Worm (Caenorhabditis elegans): ENCODE data around the gene C05E11.6.
A peak's percentile ranks its signal among the peaks of the same experiment; 100 is the strongest.

C05E11.6 gene

DNA sequence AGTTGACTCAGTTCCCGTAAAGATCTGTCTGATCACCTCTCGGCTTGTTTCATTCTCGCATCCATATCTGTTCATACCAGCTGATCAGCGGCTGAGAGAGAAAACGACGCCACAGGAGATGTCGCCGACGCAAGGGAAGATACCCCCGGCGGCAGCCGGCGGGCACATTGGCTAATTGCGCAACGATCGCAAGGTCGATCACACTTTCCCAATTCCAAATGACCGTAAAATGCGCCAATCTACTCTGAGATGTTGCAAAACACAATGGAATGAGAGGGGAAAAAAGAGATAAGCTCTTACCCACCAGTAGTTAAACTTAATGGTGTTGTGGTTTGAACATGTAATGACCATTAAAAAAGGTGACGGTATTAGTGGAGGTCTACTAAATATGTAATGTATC is 11.0 kb upstream of the C05E11.6 start:
- no peak for TF ChIP-seq nhr-76 (tag; optimal IDR thresholded peaks at IDR 0.05)
- TF ChIP-seq fkh-4 (tag; optimal IDR thresholded peaks at IDR 0.05; ENCODE audit: borderline replicate concordance), result no peak
- TF ChIP-seq nhr-47 (tag; optimal IDR thresholded peaks at IDR 0.05), result no peak
- TF ChIP-seq ceh-82 (tag; optimal IDR thresholded peaks at IDR 0.05), result no peak
- no peak for TF ChIP-seq nhr-19 (GFP tag; conservative IDR thresholded peaks at IDR 0.05)
- peak; percentile 10 to 41 for TF ChIP-seq egl-27 (tag; optimal IDR thresholded peaks at IDR 0.05)
- TF ChIP-seq hpl-2 (GFP tag; optimal IDR thresholded peaks at IDR 0.05), result no peak
- no peak for TF ChIP-seq nhr-11 (tag; optimal IDR thresholded peaks at IDR 0.05)
- TF ChIP-seq ceh-88 (GFP tag; IDR thresholded peaks at IDR 0.05), result no peak
- no peak for TF ChIP-seq zag-1 (tag; optimal IDR thresholded peaks at IDR 0.05)
- no peak for TF ChIP-seq unc-98 (GFP tag; IDR thresholded peaks at IDR 0.05)
- no peak for TF ChIP-seq C34B4.2 (tag; optimal IDR thresholded peaks at IDR 0.05)
- no peak for TF ChIP-seq pag-3 (tag; optimal IDR thresholded peaks at IDR 0.05; ENCODE audit: borderline replicate concordance, insufficient read depth)
- no peak for TF ChIP-seq aha-1 (tag; optimal IDR thresholded peaks at IDR 0.05)
- peak; percentile 52 for TF ChIP-seq nhr-20 (tag; optimal IDR thresholded peaks at IDR 0.05)
- no peak for TF ChIP-seq lin-13 (GFP tag; optimal IDR thresholded peaks at IDR 0.05)
- peak; percentile 28 for TF ChIP-seq vab-15 (tag; optimal IDR thresholded peaks at IDR 0.05)
- TF ChIP-seq egl-13 (tag; optimal IDR thresholded peaks at IDR 0.05), result no peak
- TF ChIP-seq irx-1 (tag; optimal IDR thresholded peaks at IDR 0.05), result no peak
- no peak for TF ChIP-seq lin-39 (tag; optimal IDR thresholded peaks at IDR 0.05)
- TF ChIP-seq ceh-90 (tag; optimal IDR thresholded peaks at IDR 0.05), result no peak
- no peak for TF ChIP-seq skn-1 (tag; optimal IDR thresholded peaks at IDR 0.05)
- no peak for TF ChIP-seq tlp-1 (tag; optimal IDR thresholded peaks at IDR 0.05)
- TF ChIP-seq ceh-63 (GFP tag; optimal IDR thresholded peaks at IDR 0.05), result no peak
- no peak for TF ChIP-seq efl-1 (optimal IDR thresholded peaks at IDR 0.05)
- no peak for TF ChIP-seq efl-1 (GFP tag; optimal IDR thresholded peaks at IDR 0.05 in 1 of 2)
- no peak for TF ChIP-seq sptf-1 (tag; optimal IDR thresholded peaks at IDR 0.05)
- peak; percentile 77 for TF ChIP-seq lin-14 (GFP tag; optimal IDR thresholded peaks at IDR 0.05)
- no peak for TF ChIP-seq swsn-7 (tag; optimal IDR thresholded peaks at IDR 0.05)
- TF ChIP-seq xbp-1 (tag; optimal IDR thresholded peaks at IDR 0.05), result no peak
- no peak for TF ChIP-seq unc-86 (tag; optimal IDR thresholded peaks at IDR 0.05)
- peak; percentile 94 for TF ChIP-seq blmp-1 (tag; optimal IDR thresholded peaks at IDR 0.05)
- peak; percentile 31 for TF ChIP-seq snu-23 (GFP tag; optimal IDR thresholded peaks at IDR 0.05)
- TF ChIP-seq mdl-1 (tag; optimal IDR thresholded peaks at IDR 0.05), result peak in 1 of 2 experiments; percentile 54
- TF ChIP-seq C16A3.4 (tag; optimal IDR thresholded peaks at IDR 0.05), result peak; percentile 26
- TF ChIP-seq alr-1 (tag; optimal IDR thresholded peaks at IDR 0.05; ENCODE audit: borderline replicate concordance), result no peak
- TF ChIP-seq nhr-71 (tag; optimal IDR thresholded peaks at IDR 0.05), result peak; percentile 56
- no peak for TF ChIP-seq unc-62 (GFP tag; optimal IDR thresholded peaks at IDR 0.05)
- TF ChIP-seq Y116A8C.19 (tag; optimal IDR thresholded peaks at IDR 0.05; ENCODE audit: borderline replicate concordance), result no peak
- TF ChIP-seq nhr-77 (tag; optimal IDR thresholded peaks at IDR 0.05), result no peak
- no peak for TF ChIP-seq lin-15B (tag; optimal IDR thresholded peaks at IDR 0.05)
- no peak for TF ChIP-seq mep-1 (tag; optimal IDR thresholded peaks at IDR 0.05)
- no peak for TF ChIP-seq sox-4 (tag; optimal IDR thresholded peaks at IDR 0.05)
- peak; percentile 95 for TF ChIP-seq nhr-85 (tag)
- TF ChIP-seq dsc-1 (tag; optimal IDR thresholded peaks at IDR 0.05), result no peak
- TF ChIP-seq lin-35 (GFP tag; optimal IDR thresholded peaks at IDR 0.05), result peak; percentile 3 to 52
- TF ChIP-seq fkh-8 (tag; optimal IDR thresholded peaks at IDR 0.05), result no peak
- no peak for TF ChIP-seq nhr-12 (tag; optimal IDR thresholded peaks at IDR 0.05)
- TF ChIP-seq ceh-8 (GFP tag; optimal IDR thresholded peaks at IDR 0.05), result no peak
- peak; percentile 54; the same call in 1 of the 2 replicates for TF ChIP-seq grh-1 (GFP tag; IDR thresholded peaks at IDR 0.05)
- TF ChIP-seq ces-1 (GFP tag; optimal IDR thresholded peaks at IDR 0.05), result no peak
- TF ChIP-seq F16B12.6 (tag; optimal IDR thresholded peaks at IDR 0.05), result no peak
- no peak for TF ChIP-seq C04F5.9 (tag; optimal IDR thresholded peaks at IDR 0.05)
- TF ChIP-seq ama-1 (optimal IDR thresholded peaks at IDR 0.05), result no peak
- peak; percentile 36 for TF ChIP-seq rnt-1 (tag; optimal IDR thresholded peaks at IDR 0.05)
